Worm (Caenorhabditis elegans) whole organism, L4/young adult: ENCODE measurements around the gene fbxa-13.

ENCODE experiments used
- W03F9.2 ChIP-seq: fragments of 150-350 bp; optimal IDR thresholded peaks from 2 replicates; lab custom pipeline; 2014; ENCODE audit warnings: missing biosample characterization, missing genetic modification characterization
- dao-5 ChIP-seq: sonication (generic microtip); optimal IDR thresholded peaks from 2 replicates; lab custom pipeline; 2016; ENCODE audit warnings: missing genotype, missing genetic modification characterization, moderate library complexity, missing compliant biosample characterization
- him-1 ChIP-seq: sonication (generic microtip); optimal IDR thresholded peaks from 2 replicates; lab custom pipeline; 2016; ENCODE audit warnings: missing genotype, missing genetic modification reagents, missing genetic modification characterization, missing compliant biosample characterization

fbxa-13 gene

ce11 chrIII:1665799-1666308 lies 39.8 kb downstream of the fbxa-13 start, which contains the start of gene Y22D7AR.3:
Y22D7AR.3 (minus strand) TSS chrIII:1665849.
- TF ChIP-seq him-1 (tag; lab: Kevin White, UChicago) (no peak), W03F9.2 (tag; lab: Kevin White, UChicago) (no peak), dao-5 (no peak)

ce11 chrIII:1665373-1665772 lies 40.3 kb downstream of the fbxa-13 start:
- TF ChIP-seq him-1 (tag; lab: Kevin White, UChicago) (no peak), dao-5 (no peak), W03F9.2 (tag; lab: Kevin White, UChicago) (no peak)

ce11 chrIII:1664761-1665266 lies 40.9 kb downstream of the fbxa-13 start, which contains the start of gene Y22D7AL.16:
Y22D7AL.16 (minus strand) TSS chrIII:1665216.
- TF ChIP-seq dao-5 (no peak), W03F9.2 (tag; lab: Kevin White, UChicago) (no peak), him-1 (tag; lab: Kevin White, UChicago) (no peak)

DNA sequence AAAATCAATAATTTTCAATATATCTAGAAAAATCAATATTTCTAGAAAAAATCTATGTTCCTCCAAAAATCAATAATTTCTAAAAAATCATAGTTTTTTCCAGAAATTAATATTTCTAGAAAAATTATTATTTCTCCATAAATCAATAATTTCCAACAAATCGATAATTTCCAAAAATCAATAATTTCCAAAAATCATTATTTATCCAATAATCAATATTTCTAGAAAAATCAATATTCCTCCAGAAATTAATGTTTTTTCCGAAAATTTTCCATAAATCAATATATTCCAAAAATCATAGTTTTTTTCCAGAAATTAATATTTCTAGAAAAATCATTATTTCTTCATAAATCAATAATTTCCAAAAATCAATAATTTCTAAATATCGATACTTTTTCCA lies 42.6 kb downstream of the fbxa-13 start:
- TF ChIP-seq him-1 (tag; lab: Kevin White, UChicago) (no peak), dao-5 (no peak), W03F9.2 (tag; lab: Kevin White, UChicago) (no peak)

DNA sequence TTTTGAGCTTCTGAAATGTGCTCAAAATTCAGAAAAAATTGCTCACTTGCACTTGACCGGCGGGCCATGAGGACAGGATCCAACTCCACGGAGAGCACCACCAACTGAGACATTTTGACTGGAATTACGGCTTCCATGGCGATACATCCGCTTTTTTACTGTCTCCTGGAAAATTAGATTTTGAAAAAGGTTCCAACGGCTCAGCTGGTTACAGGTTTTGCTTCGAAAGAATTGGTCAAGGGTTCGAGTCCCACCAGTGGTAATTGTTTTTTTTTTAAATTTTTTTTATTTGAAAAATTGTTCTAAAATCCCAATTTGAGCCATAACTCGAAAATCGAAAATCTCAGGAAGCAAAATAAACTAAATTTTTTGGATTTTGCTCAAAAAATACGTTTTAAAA lies 43.3 kb downstream of the fbxa-13 start:
- TF ChIP-seq him-1 (tag; lab: Kevin White, UChicago): no peak
- no peak for TF ChIP-seq dao-5
- TF ChIP-seq W03F9.2 (tag; lab: Kevin White, UChicago): no peak

DNA sequence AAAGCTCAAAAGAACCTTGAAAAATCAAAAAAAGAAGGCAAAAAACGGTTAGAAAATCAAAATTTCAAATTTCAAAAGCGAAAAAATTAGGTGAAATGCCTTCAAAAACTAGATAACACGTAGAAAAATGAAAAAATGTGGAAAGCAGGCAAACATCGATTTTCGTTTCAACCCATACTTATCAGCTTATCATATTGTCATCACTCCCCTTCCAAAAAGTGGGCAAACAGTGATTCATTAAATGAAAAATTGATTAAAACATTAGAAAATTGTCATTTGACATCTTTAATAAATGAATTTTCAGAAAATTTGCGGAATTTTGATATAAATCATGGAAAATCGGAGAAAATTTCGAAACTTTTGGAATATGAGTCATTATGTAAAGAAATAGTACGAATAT lies 44.7 kb downstream of the fbxa-13 start:
- TF ChIP-seq him-1 (tag; lab: Kevin White, UChicago) (no peak), dao-5 (no peak), W03F9.2 (tag; lab: Kevin White, UChicago) (no peak)

ce11 chrIII:1659763-1660162 lies 45.9 kb downstream of the fbxa-13 start, which contains the start of gene Y22D7AL.15:
Y22D7AL.15 (minus strand) TSS chrIII:1659863.
- TF ChIP-seq dao-5 (no peak), W03F9.2 (tag; lab: Kevin White, UChicago) (no peak), him-1 (tag; lab: Kevin White, UChicago) (no peak)

- TF ChIP-seq W03F9.2 (tag; lab: Kevin White, UChicago) (no peak), him-1 (tag; lab: Kevin White, UChicago) (no peak), dao-5 (no peak)
Measured at ce11 chrIII:1657380-1657779, 48.3 kb downstream of the fbxa-13 start, which contains the start of gene cht-4. cht-4 (minus strand) TSS chrIII:1657480.
